Fruit fly (Drosophila melanogaster) whole organism, embryonic: ENCODE data around the gene Sox102F.

Source experiments
- ATbp ChIP-seq: fragments of 200-800 bp; sonication (Bioruptor generic); optimal IDR thresholded peaks from 2 replicates; lab custom pipeline; 2017; ENCODE audit warnings: missing biosample characterization, mild to moderate bottlenecking, missing genetic modification characterization, missing genetic modification reagents
- Abd-B ChIP-seq: fragments of 200-800 bp; sonication (Bioruptor generic); optimal IDR thresholded peaks from 2 replicates; lab custom pipeline; 2018; ENCODE audit warnings: missing biosample characterization, mild to moderate bottlenecking, missing genetic modification characterization, moderate library complexity
- B-H1 ChIP-seq: fragments of 200-800 bp; sonication (Bioruptor generic); IDR thresholded peaks from 3 replicates; pipeline ENCODE4 v1.3.6; 2022; ENCODE audit warnings: missing biosample characterization, missing genetic modification characterization
- CG10321 ChIP-seq: fragments of 200-800 bp; sonication (Bioruptor generic); IDR thresholded peaks from 2 replicates; pipeline ENCODE4 v1.3.6; 2022; ENCODE audit warnings: missing biosample characterization, missing genetic modification characterization
- CG10366 ChIP-seq: fragments of 200-800 bp; sonication (Bioruptor generic); IDR thresholded peaks from 2 replicates; pipeline ENCODE4 v1.3.6; 2022; ENCODE audit warnings: missing biosample characterization, missing genetic modification characterization
- CG10654 ChIP-seq: fragments of 200-800 bp; sonication (Bioruptor generic); optimal IDR thresholded peaks from 2 replicates; lab custom pipeline; 2016; ENCODE audit warnings: missing biosample characterization, missing genetic modification characterization
- CG1233 ChIP-seq: fragments of 200-800 bp; sonication (Bioruptor generic); optimal IDR thresholded peaks from 4 replicates; lab custom pipeline; 2018; ENCODE audit warnings: missing biosample characterization, mild to moderate bottlenecking, missing genetic modification characterization
- CG13424 ChIP-seq: fragments of 200-800 bp; sonication (Bioruptor generic); optimal IDR thresholded peaks from 2 replicates; lab custom pipeline; 2019; ENCODE audit warnings: missing biosample characterization, mild to moderate bottlenecking, missing genetic modification characterization, moderate library complexity
- CG14860 ChIP-seq: fragments of 200-800 bp; sonication (Bioruptor generic); IDR thresholded peaks from 3 replicates; pipeline ENCODE4 v1.3.6; 2022; ENCODE audit warnings: missing biosample characterization, missing genetic modification characterization; ENCODE audit not compliant: partially characterized antibody
- CG15011 ChIP-seq: fragments of 200-800 bp; sonication (Bioruptor generic); optimal IDR thresholded peaks from 3 replicates; lab custom pipeline; 2018; ENCODE audit warnings: missing biosample characterization, mild to moderate bottlenecking, missing genetic modification characterization
- CG15269 ChIP-seq: fragments of 200-800 bp; sonication (Bioruptor generic); optimal IDR thresholded peaks from 2 replicates; lab custom pipeline; 2018; ENCODE audit warnings: missing biosample characterization, mild to moderate bottlenecking, missing genetic modification characterization, moderate library complexity
- CG17186 ChIP-seq: fragments of 200-800 bp; sonication (Bioruptor generic); optimal IDR thresholded peaks from 3 replicates; lab custom pipeline; 2017; ENCODE audit warnings: missing biosample characterization, missing genetic modification reagents, missing genetic modification characterization
- CG17912 ChIP-seq: fragments of 200-800 bp; sonication (Bioruptor generic); optimal IDR thresholded peaks from 2 replicates; lab custom pipeline; 2018; ENCODE audit warnings: missing biosample characterization, mild to moderate bottlenecking, missing genetic modification characterization
- CG2199 ChIP-seq: fragments of 200-800 bp; sonication (Bioruptor generic); IDR thresholded peaks from 3 replicates; pipeline ENCODE4 v1.3.6; 2022; ENCODE audit warnings: missing biosample characterization, missing genetic modification characterization
- CG4404 ChIP-seq: fragments of 200-800 bp; sonication (Bioruptor generic); IDR thresholded peaks from 2 replicates; pipeline ENCODE4 v1.3.6; 2022; ENCODE audit warnings: missing biosample characterization, missing genetic modification characterization
- CG4617 ChIP-seq: fragments of 200-800 bp; sonication (Bioruptor generic); optimal IDR thresholded peaks from 3 replicates; lab custom pipeline; 2016; ENCODE audit warnings: missing biosample characterization, missing genetic modification characterization, borderline replicate concordance
- CG6813 ChIP-seq: fragments of 200-800 bp; sonication (Bioruptor generic); optimal IDR thresholded peaks from 2 replicates; lab custom pipeline; 2017; ENCODE audit warnings: missing biosample characterization, missing genetic modification characterization, mild to moderate bottlenecking, moderate library complexity, missing genetic modification reagents
- CG8924 ChIP-seq: fragments of 200-800 bp; optimal IDR thresholded peaks from 3 replicates; lab custom pipeline; 2019; ENCODE audit warnings: missing biosample characterization, mild to moderate bottlenecking, missing genetic modification characterization, moderate library complexity
- CG8944 ChIP-seq: fragments of 200-800 bp; sonication (Bioruptor generic); optimal IDR thresholded peaks from 3 replicates; lab custom pipeline; 2016; ENCODE audit warnings: missing biosample characterization, missing genetic modification characterization
- CHES-1-like ChIP-seq: fragments of 200-800 bp; sonication (Bioruptor generic); optimal IDR thresholded peaks from 2 replicates; lab custom pipeline; 2016; ENCODE audit warnings: missing biosample characterization, missing genetic modification characterization
- Dfd ChIP-seq, 2 experiments: fragments of >200 bp; optimal IDR thresholded peaks; 2 replicates each; lab custom pipeline; 2017; ENCODE audit warnings: missing biosample characterization in 2 of 2, missing genetic modification characterization in 2 of 2
- Dip2 ChIP-seq: fragments of 200-800 bp; sonication (Bioruptor generic); IDR thresholded peaks from 2 replicates; pipeline ENCODE4 v1.3.6; 2022; ENCODE audit warnings: missing biosample characterization, missing genetic modification characterization
- Doc2 ChIP-seq: fragments of 200-800 bp; sonication (Bioruptor generic); IDR thresholded peaks from 2 replicates; pipeline ENCODE4 v1.3.6; 2022; ENCODE audit warnings: missing biosample characterization, missing genetic modification characterization
- HmgD ChIP-seq: fragments of 200-800 bp; sonication (Bioruptor generic); optimal IDR thresholded peaks from 3 replicates; lab custom pipeline; 2016; ENCODE audit warnings: missing biosample characterization, missing genetic modification characterization
- Hmr ChIP-seq: fragments of 200-800 bp; sonication (Bioruptor generic); optimal IDR thresholded peaks from 3 replicates; lab custom pipeline; 2017; ENCODE audit warnings: mild to moderate bottlenecking, missing biosample characterization, missing genetic modification reagents, missing genetic modification characterization
- Jarid2 ChIP-seq: fragments of 200-800 bp; sonication (Bioruptor generic); optimal IDR thresholded peaks from 3 replicates; lab custom pipeline; 2017; ENCODE audit warnings: mild to moderate bottlenecking, missing biosample characterization, missing genetic modification reagents, missing genetic modification characterization
- MBD-R2 ChIP-seq: fragments of 200-800 bp; sonication (Bioruptor generic); IDR thresholded peaks from 2 replicates; pipeline ENCODE4 v1.3.6; 2022; ENCODE audit warnings: missing biosample characterization, missing genetic modification characterization
- Med ChIP-seq: fragments of 200-800 bp; sonication (Bioruptor generic); peaks from one replicate; lab custom pipeline; 2016; ENCODE audit warnings: missing biosample characterization, missing genetic modification characterization, mild to moderate bottlenecking, inconsistent platforms, moderate library complexity
- Mes4 ChIP-seq: fragments of 200-800 bp; sonication (Bioruptor generic); optimal IDR thresholded peaks from 2 replicates; lab custom pipeline; 2016; ENCODE audit warnings: missing biosample characterization, missing genetic modification characterization
- Nf-YA ChIP-seq: fragments of 200-800 bp; sonication (Bioruptor generic); IDR thresholded peaks from 2 replicates; pipeline ENCODE4 v1.3.6; 2022; ENCODE audit warnings: missing biosample characterization, missing genetic modification characterization
- Nf-YB ChIP-seq: fragments of 200-800 bp; sonication (Bioruptor generic); optimal IDR thresholded peaks from 3 replicates; lab custom pipeline; 2019; ENCODE audit warnings: missing biosample characterization, mild to moderate bottlenecking, missing genetic modification characterization, moderate library complexity
- Sry-β ChIP-seq: fragments of 200-800 bp; sonication (Bioruptor generic); optimal IDR thresholded peaks from 2 replicates; lab custom pipeline; 2018; ENCODE audit warnings: missing biosample characterization, mild to moderate bottlenecking, missing genetic modification characterization, moderate library complexity
- ara ChIP-seq: fragments of 200-800 bp; sonication (Bioruptor generic); IDR thresholded peaks from 2 replicates; pipeline ENCODE4 v1.3.6; 2022; ENCODE audit warnings: missing biosample characterization, missing genetic modification characterization
- ash1 ChIP-seq: fragments of 200-800 bp; sonication (Bioruptor generic); optimal IDR thresholded peaks from 2 replicates; lab custom pipeline; 2018; ENCODE audit warnings: missing biosample characterization, mild to moderate bottlenecking, missing genetic modification characterization
- bigmax ChIP-seq: fragments of 200-800 bp; sonication (Bioruptor generic); optimal IDR thresholded peaks from 2 replicates; lab custom pipeline; 2018; ENCODE audit warnings: missing biosample characterization, mild to moderate bottlenecking, missing genetic modification characterization
- caup ChIP-seq: fragments of 200-800 bp; sonication (Bioruptor generic); optimal IDR thresholded peaks from 3 replicates; lab custom pipeline; 2017; ENCODE audit warnings: missing biosample characterization, mild to moderate bottlenecking, missing genetic modification characterization, moderate library complexity; ENCODE audit not compliant: severe bottlenecking
- jing ChIP-seq: fragments of 200-800 bp; sonication (Bioruptor generic); optimal IDR thresholded peaks from 2 replicates; lab custom pipeline; 2018; ENCODE audit warnings: missing biosample characterization, mild to moderate bottlenecking, missing genetic modification characterization
- knrl ChIP-seq: fragments of 200-800 bp; sonication (Bioruptor generic); IDR thresholded peaks from 3 replicates; pipeline ENCODE4 v1.3.6; 2022; ENCODE audit warnings: missing biosample characterization, missing genetic modification characterization; ENCODE audit not compliant: partially characterized antibody
- lab ChIP-seq: fragments of 200-800 bp; sonication (Bioruptor generic); optimal IDR thresholded peaks from 3 replicates; lab custom pipeline; 2017; ENCODE audit warnings: missing biosample characterization, missing genetic modification characterization, mild to moderate bottlenecking, moderate library complexity, missing genetic modification reagents
- lmd ChIP-seq: fragments of 200-800 bp; sonication (Bioruptor generic); IDR thresholded peaks from 2 replicates; pipeline ENCODE4 v1.3.6; 2022; ENCODE audit warnings: missing biosample characterization, missing genetic modification characterization
- lola ChIP-seq, 3 experiments: fragments of >200 bp in 2 of 3; fragments of 200-800 bp in 1 of 3; sonication (Bioruptor generic) in 1 of 3; optimal IDR thresholded peaks; 2 replicates each; lab custom pipeline; 2017 to 2019; ENCODE audit warnings: missing biosample characterization in 3 of 3, missing genetic modification characterization in 3 of 3, mild to moderate bottlenecking in 1 of 3, moderate library complexity in 1 of 3
- org-1 ChIP-seq: fragments of 200-800 bp; sonication (Bioruptor generic); optimal IDR thresholded peaks from 2 replicates; lab custom pipeline; 2017; ENCODE audit warnings: missing biosample characterization, missing genetic modification characterization
- pum ChIP-seq: fragments of 200-800 bp; sonication (Bioruptor generic); optimal IDR thresholded peaks from 2 replicates; lab custom pipeline; 2016; ENCODE audit warnings: missing biosample characterization, missing genetic modification characterization
- row ChIP-seq: fragments of 200-800 bp; sonication (Bioruptor generic); IDR thresholded peaks from 3 replicates; pipeline ENCODE4 v1.3.6; 2022; ENCODE audit warnings: missing biosample characterization, missing genetic modification characterization
- schlank ChIP-seq: fragments of 200-800 bp; sonication (Bioruptor generic); optimal IDR thresholded peaks from 2 replicates; lab custom pipeline; 2018; ENCODE audit warnings: missing biosample characterization, mild to moderate bottlenecking, missing genetic modification characterization
- scrt ChIP-seq: fragments of 200-800 bp; sonication (Bioruptor generic); optimal IDR thresholded peaks from 2 replicates; lab custom pipeline; 2018; ENCODE audit warnings: missing biosample characterization, mild to moderate bottlenecking, missing genetic modification characterization, moderate library complexity
- slbo ChIP-seq: fragments of 200-800 bp; sonication (Bioruptor generic); IDR thresholded peaks from 2 replicates; pipeline ENCODE4 v1.3.6; 2022; ENCODE audit warnings: missing biosample characterization, missing genetic modification characterization
- sna ChIP-seq: fragments of 200-800 bp; sonication (Bioruptor generic); IDR thresholded peaks from 2 replicates; pipeline ENCODE4 v1.3.6; 2022; ENCODE audit warnings: missing biosample characterization, missing genetic modification characterization; ENCODE audit not compliant: partially characterized antibody

Sox102F gene

dm6 chr4:844468-844867, 10.3 kb upstream of the Sox102F start, which contains the start of gene fd102C (continued):
- peak; percentile 49 for TF ChIP-seq Jarid2 (GFP tag; lab: Kevin White, UChicago)
- TF ChIP-seq CG4617: no peak
- no peak for TF ChIP-seq scrt (GFP tag; lab: Kevin White, UChicago)
- TF ChIP-seq CG8924: no peak
- TF ChIP-seq ara: no peak
- peak; percentile 44 for TF ChIP-seq Med
- peak; percentile 35 for TF ChIP-seq jing (GFP tag; lab: Kevin White, UChicago)
- no peak for TF ChIP-seq CG10654 (GFP tag; lab: Kevin White, UChicago)
- no peak for TF ChIP-seq caup (GFP tag; lab: Kevin White, UChicago)
- TF ChIP-seq CG4404 (GFP tag; lab: Robert Waterston, UW): no peak
- no peak for TF ChIP-seq lab (GFP tag; lab: Kevin White, UChicago)
- no peak for TF ChIP-seq CG10366 (GFP tag; lab: Robert Waterston, UW)
- TF ChIP-seq HmgD: no peak
- no peak for TF ChIP-seq lola (GFP tag; optimal IDR thresholded peaks at IDR 0.05; lab: Kevin White, UChicago)
- peak; percentile 86; the same call in 1 of the 3 replicates for TF ChIP-seq CG2199 (GFP tag; lab: Robert Waterston, UW)
- TF ChIP-seq Abd-B: no peak
- no peak for TF ChIP-seq B-H1 (GFP tag; lab: Robert Waterston, UW)
- no peak for TF ChIP-seq CG15011 (GFP tag; lab: Kevin White, UChicago)
- no peak for TF ChIP-seq Dfd (GFP tag; optimal IDR thresholded peaks at IDR 0.05; lab: Kevin White, UChicago)
- no peak for TF ChIP-seq Mes4
- TF ChIP-seq sna: no peak
- TF ChIP-seq Hmr: no peak
- TF ChIP-seq Sry-β (GFP tag; lab: Kevin White, UChicago): no peak
- TF ChIP-seq row (GFP tag; lab: Robert Waterston, UW): no peak
- TF ChIP-seq CG8944 (GFP tag; lab: Kevin White, UChicago): no peak
- peak; percentile 99 for TF ChIP-seq Nf-YB (GFP tag; lab: Kevin White, UChicago)
- no peak for TF ChIP-seq CG15269
- TF ChIP-seq CG14860 (GFP tag; lab: Robert Waterston, UW): no peak
- TF ChIP-seq Doc2: no peak
- TF ChIP-seq ash1 (GFP tag; lab: Kevin White, UChicago): peak; percentile 19
- no peak for TF ChIP-seq ATbp
- TF ChIP-seq pum (GFP tag; lab: Kevin White, UChicago): no peak
- no peak for TF ChIP-seq org-1
- no peak for TF ChIP-seq schlank (tag; lab: Kevin White, UChicago)
- no peak for TF ChIP-seq CG17912 (GFP tag; lab: Kevin White, UChicago)
- TF ChIP-seq lmd: no peak
- TF ChIP-seq CG13424 (tag; lab: Kevin White, UChicago): no peak
- no peak for TF ChIP-seq CG6813 (GFP tag; lab: Kevin White, UChicago)
- TF ChIP-seq slbo (GFP tag; lab: Robert Waterston, UW): no peak
- TF ChIP-seq MBD-R2 (GFP tag; lab: Robert Waterston, UW): no peak
- TF ChIP-seq CG1233 (GFP tag; lab: Kevin White, UChicago): no peak
- peak; percentile 90; the same call in 1 of the 2 replicates for TF ChIP-seq CG10321 (GFP tag; lab: Robert Waterston, UW)
- TF ChIP-seq bigmax (GFP tag; lab: Kevin White, UChicago): no peak
- no peak for TF ChIP-seq CHES-1-like
- TF ChIP-seq knrl (GFP tag; lab: Robert Waterston, UW): no peak
- TF ChIP-seq CG17186 (GFP tag; lab: Kevin White, UChicago): no peak
- no peak for TF ChIP-seq Dip2
- TF ChIP-seq Nf-YA (GFP tag; lab: Robert Waterston, UW): peak; percentile 71; the same call in 1 of the 2 replicates
